Worm (Caenorhabditis elegans) whole organism, young adult: ENCODE measurements around the gene eef-1B.2.
A peak's percentile ranks its signal among the peaks of the same experiment; 100 is the strongest.

Experiments used
- F39B2.1 ChIP-seq: fragments of 200-800 bp; sonication (Bioruptor generic); IDR thresholded peaks from 2 replicates; pipeline ENCODE4 v1.3.6; 2022; ENCODE audit warnings: missing genetic modification reagents, missing genetic modification characterization, missing compliant biosample characterization
- F52B5.7 ChIP-seq: sonication (generic microtip); optimal IDR thresholded peaks from 2 replicates; lab custom pipeline; 2016; ENCODE audit warnings: mild to moderate bottlenecking, missing genetic modification characterization, missing compliant biosample characterization
- F57A8.1 ChIP-seq: fragments of 200-800 bp; sonication (Bioruptor generic); optimal IDR thresholded peaks from 2 replicates; lab custom pipeline; 2018; ENCODE audit warnings: mild to moderate bottlenecking, missing genetic modification characterization, moderate library complexity, missing compliant biosample characterization
- F57C9.4 ChIP-seq: sonication (generic microtip); optimal IDR thresholded peaks from 2 replicates; lab custom pipeline; 2017; ENCODE audit warnings: mild to moderate bottlenecking, missing genetic modification characterization, missing compliant biosample characterization
- Y79H2A.3 ChIP-seq: fragments of 200-800 bp; sonication (Bioruptor generic); conservative IDR thresholded peaks from 2 replicates; pipeline ENCODE4 v1.3.6; 2022; ENCODE audit warnings: missing genetic modification reagents, missing genetic modification characterization, missing compliant biosample characterization
- ZK185.1 ChIP-seq: sonication (generic microtip); optimal IDR thresholded peaks from 2 replicates; lab custom pipeline; 2016; ENCODE audit warnings: mild to moderate bottlenecking, missing genetic modification characterization, missing compliant biosample characterization; ENCODE audit not compliant: poor library complexity, severe bottlenecking
- akir-1 ChIP-seq: fragments of 200-800 bp; sonication (Bioruptor generic); optimal IDR thresholded peaks from 2 replicates; lab custom pipeline; 2018; ENCODE audit warnings: mild to moderate bottlenecking, missing genetic modification characterization, moderate library complexity, missing compliant biosample characterization
- attf-5 ChIP-seq: fragments of 200-800 bp; sonication (Bioruptor generic); optimal IDR thresholded peaks from 2 replicates; lab custom pipeline; 2018; ENCODE audit warnings: mild to moderate bottlenecking, missing genetic modification characterization, missing compliant biosample characterization
- cebp-1 ChIP-seq, 2 experiments: fragments of 200-800 bp in 1 of 2; sonication (Bioruptor generic) in 1 of 2; sonication (generic microtip) in 1 of 2; IDR thresholded peaks in 1 of 2; optimal IDR thresholded peaks in 1 of 2; 2 replicates each; pipeline versions ENCODE4 v1.3.6 to Lab custom; 2017 to 2022; ENCODE audit warnings: missing compliant biosample characterization in 2 of 2, missing genetic modification characterization in 2 of 2, mild to moderate bottlenecking in 1 of 2, missing genetic modification reagents in 1 of 2, moderate library complexity in 1 of 2
- cebp-2 ChIP-seq: fragments of 200-800 bp; sonication (Bioruptor generic); IDR thresholded peaks from 2 replicates; pipeline ENCODE4 v1.3.6; 2022; ENCODE audit warnings: missing genetic modification characterization, missing compliant biosample characterization
- dpff-1 ChIP-seq: sonication (generic microtip); optimal IDR thresholded peaks from 2 replicates; lab custom pipeline; 2017; ENCODE audit warnings: mild to moderate bottlenecking, missing genetic modification characterization, missing compliant biosample characterization
- egl-18 ChIP-seq: fragments of 200-800 bp; sonication (Bioruptor generic); IDR thresholded peaks from 2 replicates; pipeline ENCODE4 v1.3.6; 2022; ENCODE audit warnings: missing genetic modification reagents, missing genetic modification characterization, missing compliant biosample characterization
- ets-4 ChIP-seq: fragments of 200-800 bp; sonication (Bioruptor generic); optimal IDR thresholded peaks from 2 replicates; lab custom pipeline; 2018; ENCODE audit warnings: mild to moderate bottlenecking, missing genetic modification characterization, missing compliant biosample characterization
- gei-17 ChIP-seq: fragments of 200-800 bp; sonication (Bioruptor generic); optimal IDR thresholded peaks from 2 replicates; lab custom pipeline; 2018; ENCODE audit warnings: mild to moderate bottlenecking, missing genetic modification characterization, missing compliant biosample characterization
- hmg-20 ChIP-seq: fragments of 200-800 bp; sonication (Bioruptor generic); IDR thresholded peaks from 2 replicates; pipeline ENCODE4 v1.3.6; 2022; ENCODE audit warnings: missing genetic modification reagents, missing genetic modification characterization, missing compliant biosample characterization
- lsl-1 ChIP-seq: fragments of 200-800 bp; sonication (Bioruptor generic); optimal IDR thresholded peaks from 2 replicates; lab custom pipeline; 2018; ENCODE audit warnings: mild to moderate bottlenecking, missing genetic modification characterization, moderate library complexity, missing compliant biosample characterization
- madf-10 ChIP-seq: sonication (generic microtip); optimal IDR thresholded peaks from 2 replicates; lab custom pipeline; 2016; ENCODE audit warnings: mild to moderate bottlenecking, missing genetic modification characterization, missing compliant biosample characterization
- madf-8 ChIP-seq: fragments of 200-800 bp; sonication (Bioruptor generic); conservative IDR thresholded peaks from 2 replicates; pipeline ENCODE4 v1.3.6; 2022; ENCODE audit warnings: missing genetic modification reagents, missing genetic modification characterization, missing compliant biosample characterization
- mxl-1 ChIP-seq: sonication (generic microtip); optimal IDR thresholded peaks from 2 replicates; lab custom pipeline; 2016; ENCODE audit warnings: missing genetic modification characterization, missing compliant biosample characterization
- nfyb-1 ChIP-seq: fragments of 200-800 bp; sonication (Bioruptor generic); IDR thresholded peaks from 2 replicates; pipeline ENCODE4 v1.3.6; 2022; ENCODE audit warnings: missing genetic modification reagents, missing genetic modification characterization, missing compliant biosample characterization
- nhr-90 ChIP-seq: sonication (generic microtip); optimal IDR thresholded peaks from 2 replicates; lab custom pipeline; 2016; ENCODE audit warnings: missing genotype, mild to moderate bottlenecking, missing genetic modification characterization, missing compliant biosample characterization
- pha-4 ChIP-seq: fragments of 150-350 bp; sonication (generic microtip); optimal IDR thresholded peaks from 2 replicates; lab custom pipeline; 2014; ENCODE audit warnings: missing biosample characterization, missing genetic modification reagents, missing genetic modification characterization
- rec-8 ChIP-seq, 2 experiments: sonication (generic microtip); optimal IDR thresholded peaks; 2 replicates each; lab custom pipeline; 2016; ENCODE audit warnings: mild to moderate bottlenecking in 2 of 2, missing genetic modification characterization in 2 of 2, missing genetic modification reagents in 2 of 2, missing genotype in 2 of 2, missing biosample characterization in 1 of 2, missing compliant biosample characterization in 1 of 2, moderate library complexity in 1 of 2
- rpc-1 ChIP-seq, 2 experiments: fragments of 150-350 bp in 1 of 2; sonication (generic microtip) in 1 of 2; optimal IDR thresholded peaks; 2 replicates each; lab custom pipeline; 2014 to 2018; ENCODE audit warnings: missing biosample characterization in 1 of 2, missing genetic modification characterization in 1 of 2, missing genetic modification reagents in 1 of 2, missing genotype in 1 of 2
- snpc-1.1 ChIP-seq: sonication (generic microtip); optimal IDR thresholded peaks from 2 replicates; lab custom pipeline; 2017; ENCODE audit warnings: missing genetic modification characterization, mild to moderate bottlenecking, missing compliant biosample characterization, antibody characterized with exemption, moderate library complexity, missing genotype, missing genetic modification reagents; ENCODE audit not compliant: insufficient read depth
- snpc-3.4 ChIP-seq: sonication (generic microtip); optimal IDR thresholded peaks from 2 replicates; lab custom pipeline; 2017; ENCODE audit warnings: missing genetic modification characterization, mild to moderate bottlenecking, missing compliant biosample characterization, antibody characterized with exemption, moderate library complexity, missing genotype, missing genetic modification reagents
- snpc-4 ChIP-seq, 5 experiments: fragments of 150-350 bp in 1 of 5; sonication (generic microtip) in 4 of 5; optimal IDR thresholded peaks; 2 replicates each; lab custom pipeline; 2014 to 2018; ENCODE audit warnings: missing genetic modification characterization in 5 of 5, missing biosample characterization in 3 of 5, antibody characterized with exemption in 2 of 5, mild to moderate bottlenecking in 2 of 5, missing compliant biosample characterization in 2 of 5, missing genotype in 2 of 5, moderate library complexity in 2 of 5, missing genetic modification reagents in 1 of 5
- tbp1 ChIP-seq: fragments of 200-800 bp; sonication (Bioruptor generic); optimal IDR thresholded peaks from 2 replicates; lab custom pipeline; 2018; ENCODE audit warnings: mild to moderate bottlenecking, missing genetic modification characterization, missing compliant biosample characterization
- unc-130 ChIP-seq: sonication (generic microtip); optimal IDR thresholded peaks from 2 replicates; lab custom pipeline; 2016; ENCODE audit warnings: missing genetic modification reagents, missing genetic modification characterization, missing compliant biosample characterization
- ztf-26 ChIP-seq: sonication (generic microtip); optimal IDR thresholded peaks from 2 replicates; lab custom pipeline; 2017; ENCODE audit warnings: missing genetic modification characterization, missing compliant biosample characterization
- ztf-3 ChIP-seq: fragments of 200-800 bp; sonication (Bioruptor generic); optimal IDR thresholded peaks from 2 replicates; lab custom pipeline; 2018; ENCODE audit warnings: mild to moderate bottlenecking, missing genetic modification characterization, missing compliant biosample characterization
- ztf-6 ChIP-seq: fragments of 200-800 bp; sonication (Bioruptor generic); IDR thresholded peaks from 2 replicates; pipeline ENCODE4 v1.3.6; 2022; ENCODE audit warnings: missing genetic modification reagents, missing genetic modification characterization, missing compliant biosample characterization

eef-1B.2 gene

ce11 chrIV:15049288-15050094 lies 12.4 kb downstream of the eef-1B.2 start (continued):
- no peak for TF ChIP-seq ztf-26 (tag; lab: Kevin White, UChicago)
- no peak for TF ChIP-seq snpc-1.1 (tag; lab: Kevin White, UChicago)
- TF ChIP-seq rec-8 (tag; optimal IDR thresholded peaks at IDR 0.05; lab: Kevin White, UChicago), result peak in 1 of 2 experiments; percentile 24
- TF ChIP-seq nhr-90, result no peak
- no peak for TF ChIP-seq attf-5 (GFP tag; lab: Kevin White, UChicago)
- TF ChIP-seq lsl-1 (GFP tag; lab: Kevin White, UChicago), result no peak
- no peak for TF ChIP-seq akir-1

- no peak for TF ChIP-seq Y79H2A.3 (GFP tag; lab: Robert Waterston, UW)
- 0 out of 2 replicates have a peak, but pooled peaks have one; percentile 61 for TF ChIP-seq cebp-2 (GFP tag; lab: Robert Waterston, UW)
- TF ChIP-seq, all 124 proteins: peak for 1
Observed at ce11 chrIV:15051045-15051444, 13.9 kb downstream of the eef-1B.2 start.

- TF ChIP-seq F57C9.4 (tag; lab: Kevin White, UChicago), result no peak
- TF ChIP-seq ZK185.1 (tag; lab: Kevin White, UChicago), result no peak
- TF ChIP-seq cebp-1 (GFP tag; IDR thresholded peaks at IDR 0.05; lab: Robert Waterston, UW), result no peak
- TF ChIP-seq cebp-1 (tag; optimal IDR thresholded peaks at IDR 0.05; lab: Kevin White, UChicago), result no peak
- no peak for TF ChIP-seq pha-4
- no peak for TF ChIP-seq ztf-6 (GFP tag; lab: Robert Waterston, UW)
- TF ChIP-seq nfyb-1 (GFP tag; lab: Robert Waterston, UW), result no peak
- TF ChIP-seq ets-4 (GFP tag; lab: Kevin White, UChicago), result no peak
Observed at ce11 chrIV:15053271-15053670, 16.1 kb downstream of the eef-1B.2 start, which contains the start of gene srt-47. srt-47 (minus strand) TSS chrIV:15053371.

ce11 chrIV:15056081-15056586 lies 19.0 kb downstream of the eef-1B.2 start, which contains the start of gene Y41E3.19:
Y41E3.19 (plus strand) TSS chrIV:15056131.
- no peak for TF ChIP-seq egl-18 (GFP tag; lab: Robert Waterston, UW)
- TF ChIP-seq ztf-3 (GFP tag; lab: Kevin White, UChicago), result no peak
- TF ChIP-seq dpff-1, result no peak
- TF ChIP-seq snpc-3.4, result peak; percentile 33
- no peak for TF ChIP-seq F57A8.1 (GFP tag; lab: Kevin White, UChicago)
- TF ChIP-seq F39B2.1 (GFP tag; lab: Robert Waterston, UW), result no peak
- TF ChIP-seq madf-8 (GFP tag; lab: Robert Waterston, UW), result no peak
- no peak for TF ChIP-seq tbp1 (GFP tag; lab: Kevin White, UChicago)
- no peak for TF ChIP-seq rpc-1 (optimal IDR thresholded peaks at IDR 0.05; lab: Kevin White, UChicago)
- TF ChIP-seq rpc-1 (tag; optimal IDR thresholded peaks at IDR 0.05; lab: Kevin White, UChicago), result no peak
- TF ChIP-seq hmg-20 (GFP tag; lab: Robert Waterston, UW), result no peak
- TF ChIP-seq mxl-1 (tag; lab: Kevin White, UChicago), result no peak
- TF ChIP-seq gei-17 (GFP tag; lab: Kevin White, UChicago), result no peak
- no peak for TF ChIP-seq unc-130 (GFP tag; lab: Kevin White, UChicago)
- TF ChIP-seq snpc-1.1 (tag; lab: Kevin White, UChicago), result peak; percentile 47
- no peak for TF ChIP-seq F52B5.7
- no peak for TF ChIP-seq ets-4 (GFP tag; lab: Kevin White, UChicago)
- peak; percentile 36 for TF ChIP-seq snpc-4 (GFP tag; optimal IDR thresholded peaks at IDR 0.05; lab: Kevin White, UChicago)
- TF ChIP-seq snpc-4 (tag; optimal IDR thresholded peaks at IDR 0.05; lab: Kevin White, UChicago), result peak in 3 of 4 experiments; percentile 28 to 92 (median 30)
- TF ChIP-seq madf-10, result no peak
